Fruit fly (Drosophila melanogaster) whole organism, prepupa: ENCODE data around the gene CG9536.

Experiments used
- CG10631 ChIP-seq: fragments of 200-800 bp; sonication (Bioruptor generic); optimal IDR thresholded peaks from 2 replicates; lab custom pipeline; 2016; ENCODE audit warnings: missing biosample characterization, missing genetic modification characterization
- CG11294 ChIP-seq: fragments of 200-800 bp; sonication (Bioruptor generic); IDR thresholded peaks from 2 replicates; pipeline ENCODE4 v1.3.6; 2022; ENCODE audit warnings: missing biosample characterization, missing genetic modification characterization
- CG11762 ChIP-seq: fragments of 200-800 bp; sonication (Bioruptor generic); optimal IDR thresholded peaks from 3 replicates; lab custom pipeline; 2016; ENCODE audit warnings: missing biosample characterization, missing genetic modification characterization; ENCODE audit not compliant: insufficient read depth
- CG11902 ChIP-seq: fragments of 200-800 bp; sonication (Bioruptor generic); optimal IDR thresholded peaks from 3 replicates; lab custom pipeline; 2016; ENCODE audit warnings: missing biosample characterization, missing genetic modification characterization
- CG15336 ChIP-seq: fragments of 200-800 bp; sonication (Bioruptor generic); IDR thresholded peaks from 2 replicates; pipeline ENCODE4 v1.3.6; 2022; ENCODE audit warnings: missing biosample characterization, missing genetic modification characterization
- CG1621 ChIP-seq: fragments of 200-800 bp; sonication (Bioruptor generic); optimal IDR thresholded peaks from 3 replicates; lab custom pipeline; 2018; ENCODE audit warnings: missing biosample characterization, mild to moderate bottlenecking, missing genetic modification characterization
- CG16779 ChIP-seq: fragments of 200-800 bp; sonication (Bioruptor generic); optimal IDR thresholded peaks from 3 replicates; lab custom pipeline; 2017; ENCODE audit warnings: missing biosample characterization, mild to moderate bottlenecking, missing genetic modification characterization
- CG31627 ChIP-seq: fragments of 200-800 bp; sonication (Bioruptor generic); optimal IDR thresholded peaks from 3 replicates; lab custom pipeline; 2016; ENCODE audit warnings: missing biosample characterization, missing genetic modification characterization
- CG32006 ChIP-seq: fragments of 200-800 bp; sonication (Bioruptor generic); optimal IDR thresholded peaks from 3 replicates; lab custom pipeline; 2017; ENCODE audit warnings: missing biosample characterization, mild to moderate bottlenecking, missing genetic modification characterization
- CG34406 ChIP-seq: fragments of 200-800 bp; sonication (Bioruptor generic); optimal IDR thresholded peaks from 3 replicates; lab custom pipeline; 2016; ENCODE audit warnings: missing biosample characterization, missing genetic modification characterization
- CG3919 ChIP-seq: fragments of 200-800 bp; sonication (Bioruptor generic); optimal IDR thresholded peaks from 3 replicates; lab custom pipeline; 2016; ENCODE audit warnings: missing biosample characterization, missing genetic modification characterization
- CG6854 ChIP-seq: fragments of 200-800 bp; sonication (Bioruptor generic); optimal IDR thresholded peaks from 2 replicates; lab custom pipeline; 2017; ENCODE audit warnings: missing biosample characterization, mild to moderate bottlenecking, missing genetic modification characterization
- CG7368 ChIP-seq: fragments of 200-800 bp; sonication (Bioruptor generic); optimal IDR thresholded peaks from 3 replicates; lab custom pipeline; 2016; ENCODE audit warnings: missing biosample characterization, missing genetic modification characterization
- CG9139 ChIP-seq: fragments of 200-800 bp; sonication (Bioruptor generic); optimal IDR thresholded peaks from 3 replicates; lab custom pipeline; 2017; ENCODE audit warnings: missing biosample characterization, mild to moderate bottlenecking, missing genetic modification characterization
- Eip75B ChIP-seq: fragments of 200-800 bp; sonication (Bioruptor generic); optimal IDR thresholded peaks from 3 replicates; lab custom pipeline; 2016; ENCODE audit warnings: missing biosample characterization, missing genetic modification characterization
- Eip78C ChIP-seq: fragments of 200-800 bp; sonication (Bioruptor generic); peaks from one replicate; lab custom pipeline; 2016; ENCODE audit warnings: missing biosample characterization, missing genetic modification characterization
- Ets21C ChIP-seq: fragments of 200-800 bp; sonication (Bioruptor generic); optimal IDR thresholded peaks from 3 replicates; lab custom pipeline; 2016; ENCODE audit warnings: missing biosample characterization, missing genetic modification characterization
- Ets96B ChIP-seq: fragments of 200-800 bp; optimal IDR thresholded peaks from 2 replicates; lab custom pipeline; 2019; ENCODE audit warnings: missing biosample characterization, mild to moderate bottlenecking, missing genetic modification characterization, moderate library complexity
- Gug ChIP-seq: fragments of 200-800 bp; sonication (Bioruptor generic); IDR thresholded peaks from 2 replicates; pipeline ENCODE4 v1.3.6; 2022; ENCODE audit warnings: missing biosample characterization, missing genetic modification characterization
- Hr4 ChIP-seq: fragments of 200-800 bp; sonication (Bioruptor generic); optimal IDR thresholded peaks from 3 replicates; lab custom pipeline; 2016; ENCODE audit warnings: missing biosample characterization, missing genetic modification characterization
- Lpt ChIP-seq: fragments of 200-800 bp; sonication (Bioruptor generic); optimal IDR thresholded peaks from 3 replicates; lab custom pipeline; 2016; ENCODE audit warnings: missing biosample characterization, missing genetic modification characterization
- Met ChIP-seq: fragments of 200-800 bp; sonication (Bioruptor generic); optimal IDR thresholded peaks from 3 replicates; lab custom pipeline; 2016; ENCODE audit warnings: missing biosample characterization, missing genetic modification characterization
- OdsH ChIP-seq: fragments of 200-800 bp; sonication (Bioruptor generic); optimal IDR thresholded peaks from 3 replicates; lab custom pipeline; 2016; ENCODE audit warnings: missing biosample characterization, missing genetic modification characterization
- Smox ChIP-seq: fragments of 200-800 bp; sonication (Bioruptor generic); optimal IDR thresholded peaks from 3 replicates; lab custom pipeline; 2016; ENCODE audit warnings: missing biosample characterization, missing genetic modification characterization
- Sox14 ChIP-seq: fragments of 200-800 bp; sonication (Bioruptor generic); optimal IDR thresholded peaks from 3 replicates; lab custom pipeline; 2016; ENCODE audit warnings: missing biosample characterization, missing genetic modification characterization
- Sox15 ChIP-seq: fragments of 200-800 bp; sonication (Bioruptor generic); optimal IDR thresholded peaks from 3 replicates; lab custom pipeline; 2016; ENCODE audit warnings: missing biosample characterization, missing genetic modification characterization
- achi ChIP-seq: fragments of 200-800 bp; sonication (Bioruptor generic); optimal IDR thresholded peaks from 3 replicates; lab custom pipeline; 2016; ENCODE audit warnings: missing biosample characterization, missing genetic modification characterization
- cyc ChIP-seq: fragments of 200-800 bp; sonication (Bioruptor generic); optimal IDR thresholded peaks from 3 replicates; lab custom pipeline; 2016; ENCODE audit warnings: missing biosample characterization, missing genetic modification characterization
- dac ChIP-seq: fragments of 200-800 bp; sonication (Bioruptor generic); optimal IDR thresholded peaks from 2 replicates; lab custom pipeline; 2017; ENCODE audit warnings: missing biosample characterization, mild to moderate bottlenecking, missing genetic modification characterization
- dsx ChIP-seq: fragments of 200-800 bp; optimal IDR thresholded peaks from 3 replicates; lab custom pipeline; 2019; ENCODE audit warnings: missing biosample characterization, mild to moderate bottlenecking, missing genetic modification characterization, moderate library complexity; ENCODE audit not compliant: poor library complexity, severe bottlenecking
- eg ChIP-seq: fragments of 200-800 bp; sonication (Bioruptor generic); IDR thresholded peaks from 3 replicates; pipeline ENCODE4 v1.3.6; 2022; ENCODE audit warnings: missing biosample characterization, missing genetic modification characterization
- esn ChIP-seq: fragments of 200-800 bp; sonication (Bioruptor generic); optimal IDR thresholded peaks from 2 replicates; lab custom pipeline; 2016; ENCODE audit warnings: missing biosample characterization, mild to moderate bottlenecking, missing genetic modification characterization, moderate library complexity
- fd59A ChIP-seq: fragments of 200-800 bp; sonication (Bioruptor generic); optimal IDR thresholded peaks from 2 replicates; lab custom pipeline; 2017; ENCODE audit warnings: missing biosample characterization, mild to moderate bottlenecking, missing genetic modification characterization, missing genetic modification reagents
- fkh ChIP-seq: fragments of 200-800 bp; sonication (Bioruptor generic); optimal IDR thresholded peaks from 3 replicates; lab custom pipeline; 2017; ENCODE audit warnings: missing biosample characterization, mild to moderate bottlenecking, missing genetic modification characterization, moderate library complexity
- spab ChIP-seq: fragments of 200-800 bp; sonication (Bioruptor generic); optimal IDR thresholded peaks from 2 replicates; lab custom pipeline; 2017; ENCODE audit warnings: missing biosample characterization, mild to moderate bottlenecking, missing genetic modification characterization, missing genetic modification reagents
- ss ChIP-seq, 2 experiments: fragments of 200-800 bp; sonication (Bioruptor generic); optimal IDR thresholded peaks; 2 replicates in 1 of 2; 3 replicates in 1 of 2; lab custom pipeline; 2017 to 2018; ENCODE audit warnings: mild to moderate bottlenecking in 2 of 2, missing biosample characterization in 2 of 2, missing genetic modification characterization in 2 of 2, moderate library complexity in 1 of 2
- svp ChIP-seq: fragments of 200-800 bp; sonication (Bioruptor generic); peaks from one replicate; lab custom pipeline; 2016; ENCODE audit warnings: missing biosample characterization, missing genetic modification characterization
- topi ChIP-seq: fragments of 200-800 bp; sonication (Bioruptor generic); optimal IDR thresholded peaks from 3 replicates; lab custom pipeline; 2016; ENCODE audit warnings: missing biosample characterization, missing genetic modification characterization
- vri ChIP-seq: fragments of 200-800 bp; sonication (Bioruptor generic); optimal IDR thresholded peaks from 3 replicates; lab custom pipeline; 2016; ENCODE audit warnings: missing biosample characterization, mild to moderate bottlenecking, missing genetic modification characterization

Gene CG9536

dm6 chr2L:6463392-6463791, 13.4 kb downstream of the CG9536 start:
- TF ChIP-seq CG16779 (tag; lab: Kevin White, UChicago) (no peak), eg (0 out of 3 replicates have a peak, but pooled peaks have one; percentile 9), Gug (GFP tag; lab: Robert Waterston, UW) (no peak), CG11294 (GFP tag; lab: Robert Waterston, UW) (0 out of 2 replicates have a peak, but pooled peaks have one; percentile 1), spab (GFP tag; lab: Kevin White, UChicago) (no peak), Eip78C (GFP tag; lab: Kevin White, UChicago) (peak; percentile 54), CG1621 (peak; percentile 31), CG15336 (GFP tag; lab: Robert Waterston, UW) (no peak), ss (GFP tag; optimal IDR thresholded peaks at IDR 0.05; lab: Kevin White, UChicago) (peak in 1 of 2 experiments; percentile 27), svp (GFP tag; lab: Kevin White, UChicago) (peak; percentile 96)

- TF ChIP-seq CG11294 (GFP tag; lab: Robert Waterston, UW): no peak
- no peak for TF ChIP-seq CG32006 (GFP tag; lab: Kevin White, UChicago)
- no peak for TF ChIP-seq fd59A (GFP tag; lab: Kevin White, UChicago)
- no peak for TF ChIP-seq Eip78C (GFP tag; lab: Kevin White, UChicago)
- TF ChIP-seq CG10631 (GFP tag; lab: Kevin White, UChicago): no peak
- peak; percentile 79 for TF ChIP-seq fkh (GFP tag; lab: Kevin White, UChicago)
- no peak for TF ChIP-seq Lpt (GFP tag; lab: Kevin White, UChicago)
Observed at dm6 chr2L:6462259-6462658, 14.5 kb downstream of the CG9536 start.

dm6 chr2L:6461497-6461896, 15.3 kb downstream of the CG9536 start:
- TF ChIP-seq CG7368 (GFP tag; lab: Kevin White, UChicago) (no peak), Eip75B (no peak), achi (GFP tag; lab: Kevin White, UChicago) (no peak), dac (GFP tag; lab: Kevin White, UChicago) (no peak), Met (GFP tag; lab: Kevin White, UChicago) (peak; percentile 9), vri (GFP tag; lab: Kevin White, UChicago) (peak; percentile 38), Eip78C (GFP tag; lab: Kevin White, UChicago) (peak; percentile 68), esn (peak; percentile 14), CG11762 (GFP tag; lab: Kevin White, UChicago) (no peak), svp (GFP tag; lab: Kevin White, UChicago) (peak; percentile 59), CG3919 (GFP tag; lab: Kevin White, UChicago) (peak; percentile 2), fkh (GFP tag; lab: Kevin White, UChicago) (peak; percentile 70)

dm6 chr2L:6457583-6457982, 19.2 kb downstream of the CG9536 start:
- TF ChIP-seq dac (GFP tag; lab: Kevin White, UChicago) (no peak), Gug (GFP tag; lab: Robert Waterston, UW) (no peak), CG11762 (GFP tag; lab: Kevin White, UChicago) (no peak), CG9139 (GFP tag; lab: Kevin White, UChicago) (no peak), svp (GFP tag; lab: Kevin White, UChicago) (peak; percentile 97), CG11902 (GFP tag; lab: Kevin White, UChicago) (no peak), Sox14 (peak; percentile 24), Sox15 (no peak)

- TF ChIP-seq CG11294 (GFP tag; lab: Robert Waterston, UW) (no peak; the same call in 1 of the 2 replicates), Sox14 (peak; percentile 55), Ets96B (tag; lab: Kevin White, UChicago) (peak; percentile 34), Ets21C (peak; percentile 63), esn (peak; percentile 59), Met (GFP tag; lab: Kevin White, UChicago) (peak; percentile 17), CG7368 (GFP tag; lab: Kevin White, UChicago) (no peak), achi (GFP tag; lab: Kevin White, UChicago) (peak; percentile 37), CG34406 (GFP tag; lab: Kevin White, UChicago) (peak; percentile 29), topi (peak; percentile 37), fkh (GFP tag; lab: Kevin White, UChicago) (no peak), Gug (GFP tag; lab: Robert Waterston, UW) (peak; percentile 32; the same call in 1 of the 2 replicates), fd59A (GFP tag; lab: Kevin White, UChicago) (no peak), CG1621 (no peak), Smox (GFP tag; lab: Kevin White, UChicago) (peak; percentile 38), CG15336 (GFP tag; lab: Robert Waterston, UW) (peak; percentile 45; the same call in 1 of the 2 replicates), CG31627 (peak; percentile 77), CG11902 (GFP tag; lab: Kevin White, UChicago) (peak; percentile 65), dsx (peak; percentile 2), OdsH (GFP tag; lab: Kevin White, UChicago) (peak; percentile 66), cyc (GFP tag; lab: Kevin White, UChicago) (peak; percentile 73), CG6854 (GFP tag; lab: Kevin White, UChicago) (no peak), Hr4 (GFP tag; lab: Kevin White, UChicago) (peak; percentile 63), CG32006 (GFP tag; lab: Kevin White, UChicago) (peak; percentile 50)
Observed at dm6 chr2L:6455955-6456599, 20.7 kb downstream of the CG9536 start, which contains the start of gene frj. frj (plus strand) TSS chr2L:6456052.
